Fruit fly (Drosophila melanogaster) whole organism, pupa: ENCODE measurements around the gene CG13059.
A peak's percentile ranks its signal among the peaks of the same experiment; 100 is the strongest.

Experiments used
- CG10348 ChIP-seq: fragments of 200-800 bp; sonication (Bioruptor generic); IDR thresholded peaks from 2 replicates; pipeline ENCODE4 v1.3.6; 2022; ENCODE audit warnings: missing biosample characterization, missing genetic modification characterization
- CG12605 ChIP-seq: fragments of 200-800 bp; sonication (Bioruptor generic); IDR thresholded peaks from 2 replicates; pipeline ENCODE4 v1.3.6; 2022; ENCODE audit warnings: missing biosample characterization, missing genetic modification characterization
- CG13204 ChIP-seq: fragments of 200-800 bp; sonication (Bioruptor generic); optimal IDR thresholded peaks from 2 replicates; lab custom pipeline; 2018; ENCODE audit warnings: missing biosample characterization, mild to moderate bottlenecking, missing genetic modification characterization, moderate library complexity
- CG14655 ChIP-seq: fragments of 200-800 bp; sonication (Bioruptor generic); optimal IDR thresholded peaks from 3 replicates; lab custom pipeline; 2017; ENCODE audit warnings: mild to moderate bottlenecking, missing biosample characterization, missing genetic modification reagents, missing genetic modification characterization
- CG15710 ChIP-seq: fragments of 200-800 bp; sonication (Bioruptor generic); optimal IDR thresholded peaks from 2 replicates; lab custom pipeline; 2018; ENCODE audit warnings: missing biosample characterization, mild to moderate bottlenecking, missing genetic modification characterization, moderate library complexity
- CG17806 ChIP-seq: fragments of 200-800 bp; sonication (Bioruptor generic); optimal IDR thresholded peaks from 2 replicates; lab custom pipeline; 2018; ENCODE audit warnings: missing biosample characterization, mild to moderate bottlenecking, missing genetic modification characterization, moderate library complexity
- CG32121 ChIP-seq: fragments of 200-800 bp; sonication (Bioruptor generic); IDR thresholded peaks from 2 replicates; pipeline ENCODE4 v1.3.6; 2022; ENCODE audit warnings: missing biosample characterization, missing genetic modification characterization
- CG34367 ChIP-seq: fragments of 200-800 bp; sonication (Bioruptor generic); optimal IDR thresholded peaks from 2 replicates; lab custom pipeline; 2018; ENCODE audit warnings: missing biosample characterization, mild to moderate bottlenecking, missing genetic modification characterization
- CG4496 ChIP-seq: fragments of 200-800 bp; sonication (Bioruptor generic); IDR thresholded peaks from 3 replicates; pipeline ENCODE4 v1.3.6; 2022; ENCODE audit warnings: missing biosample characterization, missing genetic modification characterization
- CG8159 ChIP-seq: fragments of 200-800 bp; sonication (Bioruptor generic); optimal IDR thresholded peaks from 3 replicates; lab custom pipeline; 2018; ENCODE audit warnings: missing biosample characterization, mild to moderate bottlenecking, missing genetic modification characterization, moderate library complexity
- CG8301 ChIP-seq: fragments of 200-800 bp; sonication (Bioruptor generic); optimal IDR thresholded peaks from 2 replicates; lab custom pipeline; 2018; ENCODE audit warnings: missing biosample characterization, mild to moderate bottlenecking, missing genetic modification characterization
- CG9948 ChIP-seq: fragments of 200-800 bp; sonication (Bioruptor generic); optimal IDR thresholded peaks from 2 replicates; lab custom pipeline; 2018; ENCODE audit warnings: missing biosample characterization, mild to moderate bottlenecking, missing genetic modification characterization, moderate library complexity
- D1 ChIP-seq: fragments of 200-800 bp; sonication (Bioruptor generic); optimal IDR thresholded peaks from 2 replicates; lab custom pipeline; 2018; ENCODE audit warnings: missing biosample characterization, mild to moderate bottlenecking, missing genetic modification characterization, moderate library complexity
- EcR ChIP-seq: fragments of 200-800 bp; sonication (Bioruptor generic); optimal IDR thresholded peaks from 3 replicates; lab custom pipeline; 2019; ENCODE audit warnings: missing biosample characterization, missing genetic modification characterization, mild to moderate bottlenecking, moderate library complexity, missing genetic modification reagents
- Pif1A ChIP-seq: fragments of 200-800 bp; sonication (Bioruptor generic); optimal IDR thresholded peaks from 3 replicates; lab custom pipeline; 2016; ENCODE audit warnings: missing biosample characterization, missing genetic modification characterization
- Pif1B ChIP-seq: fragments of 200-800 bp; sonication (Bioruptor generic); optimal IDR thresholded peaks from 3 replicates; lab custom pipeline; 2016; ENCODE audit warnings: missing biosample characterization, missing genetic modification characterization
- Snoo ChIP-seq: fragments of 200-800 bp; sonication (Bioruptor generic); optimal IDR thresholded peaks from 3 replicates; lab custom pipeline; 2017; ENCODE audit warnings: missing biosample characterization, mild to moderate bottlenecking, missing genetic modification characterization, inconsistent platforms
- fd96Ca ChIP-seq: fragments of 200-800 bp; sonication (Bioruptor generic); IDR thresholded peaks from 3 replicates; pipeline ENCODE4 v1.3.6; 2022; ENCODE audit warnings: missing biosample characterization, missing genetic modification characterization
- gl ChIP-seq: fragments of 200-800 bp; sonication (Bioruptor generic); optimal IDR thresholded peaks from 2 replicates; lab custom pipeline; 2018; ENCODE audit warnings: missing biosample characterization, mild to moderate bottlenecking, missing genetic modification characterization
- rn ChIP-seq: fragments of 200-800 bp; sonication (Bioruptor generic); IDR thresholded peaks from 2 replicates; pipeline ENCODE4 v1.3.6; 2022; ENCODE audit warnings: missing biosample characterization, missing genetic modification characterization

The CG13059 gene

dm6 chr3L:16323372-16323771 is at the start of gene CG13059:
Gene CG13059 (plus strand): TSS chr3L:16323672.
- TF ChIP-seq CG17806 (no peak), CG32121 (GFP tag; lab: Robert Waterston, UW) (no peak), CG10348 (GFP tag; lab: Robert Waterston, UW) (no peak), Snoo (no peak), CG8301 (no peak), EcR (GFP tag; lab: Kevin White, UChicago) (no peak), fd96Ca (GFP tag; lab: Robert Waterston, UW) (no peak), CG13204 (GFP tag; lab: Kevin White, UChicago) (no peak), CG15710 (tag; lab: Kevin White, UChicago) (no peak)

dm6 chr3L:16275391-16276017 is 48.0 kb upstream of the CG13059 start:
- TF ChIP-seq CG14655 (GFP tag; lab: Kevin White, UChicago), result peak; percentile 41
- TF ChIP-seq CG17806, result peak; percentile 39
- peak; percentile 20 for TF ChIP-seq CG34367
- TF ChIP-seq CG15710 (tag; lab: Kevin White, UChicago), result peak; percentile 41
- TF ChIP-seq gl (tag; lab: Kevin White, UChicago), result no peak
- TF ChIP-seq CG8159, result peak; percentile 63
- TF ChIP-seq CG9948 (tag; lab: Kevin White, UChicago), result peak; percentile 49
- TF ChIP-seq CG4496 (GFP tag; lab: Robert Waterston, UW), result no peak
- peak; percentile 75 for TF ChIP-seq EcR (GFP tag; lab: Kevin White, UChicago)

DNA sequence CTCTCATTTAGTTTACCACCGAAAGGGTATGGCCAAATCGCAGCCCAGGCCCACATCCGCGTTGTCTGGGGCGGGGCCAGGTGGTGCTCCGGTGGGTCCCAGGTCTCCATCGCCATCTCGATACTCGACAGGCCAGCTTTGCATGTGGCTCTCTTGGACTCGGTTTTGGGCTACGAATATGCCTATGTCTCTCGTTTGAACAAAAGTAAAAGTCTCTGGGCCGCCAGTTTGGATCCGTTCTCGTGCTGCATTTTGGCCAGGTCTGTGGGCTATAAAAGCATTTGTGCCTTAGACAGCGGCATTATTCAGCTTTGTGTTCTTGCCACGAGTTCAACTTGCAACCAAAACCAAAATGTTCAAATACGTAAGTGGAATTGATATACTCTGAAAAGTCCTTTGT is 46.3 kb upstream of the CG13059 start, which contains the start of gene CG13065:
Gene CG13065 (plus strand): TSS at position 301 of the 400 bp plus-strand sequence.
- TF ChIP-seq CG9948 (tag; lab: Kevin White, UChicago) (no peak), CG15710 (tag; lab: Kevin White, UChicago) (no peak), rn (GFP tag; lab: Robert Waterston, UW) (no peak)

DNA sequence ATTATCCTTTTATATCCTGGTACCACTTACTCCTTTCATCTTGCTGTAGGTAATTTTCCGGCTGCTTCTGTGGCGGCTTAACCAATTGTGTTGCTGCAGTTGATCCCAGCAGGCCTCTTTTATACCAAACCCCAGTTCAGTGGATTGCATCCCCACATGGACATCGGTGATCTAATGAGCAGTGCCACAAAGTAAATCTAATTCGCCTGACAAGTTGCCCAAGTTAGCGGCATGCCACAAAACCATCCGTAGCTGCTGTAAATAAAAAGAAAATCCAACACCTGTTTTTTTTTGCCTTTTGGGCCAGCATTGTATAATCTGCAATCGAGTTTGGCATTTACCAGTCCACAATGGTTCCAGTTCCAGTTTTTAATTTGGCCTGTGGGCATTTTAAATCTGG is 44.3 kb upstream of the CG13059 start, which contains the start of gene CG13050:
Gene CG13050 (minus strand): TSS at position 101 of the 400 bp plus-strand sequence.
- TF ChIP-seq CG13204 (GFP tag; lab: Kevin White, UChicago) (no peak), CG15710 (tag; lab: Kevin White, UChicago) (no peak), CG17806 (no peak), CG8159 (no peak), CG12605 (GFP tag; lab: Robert Waterston, UW) (no peak), CG10348 (GFP tag; lab: Robert Waterston, UW) (no peak), CG34367 (no peak), EcR (GFP tag; lab: Kevin White, UChicago) (no peak), Pif1A (GFP tag; lab: Kevin White, UChicago) (no peak), CG14655 (GFP tag; lab: Kevin White, UChicago) (no peak), CG8301 (no peak), rn (GFP tag; lab: Robert Waterston, UW) (no peak)

DNA sequence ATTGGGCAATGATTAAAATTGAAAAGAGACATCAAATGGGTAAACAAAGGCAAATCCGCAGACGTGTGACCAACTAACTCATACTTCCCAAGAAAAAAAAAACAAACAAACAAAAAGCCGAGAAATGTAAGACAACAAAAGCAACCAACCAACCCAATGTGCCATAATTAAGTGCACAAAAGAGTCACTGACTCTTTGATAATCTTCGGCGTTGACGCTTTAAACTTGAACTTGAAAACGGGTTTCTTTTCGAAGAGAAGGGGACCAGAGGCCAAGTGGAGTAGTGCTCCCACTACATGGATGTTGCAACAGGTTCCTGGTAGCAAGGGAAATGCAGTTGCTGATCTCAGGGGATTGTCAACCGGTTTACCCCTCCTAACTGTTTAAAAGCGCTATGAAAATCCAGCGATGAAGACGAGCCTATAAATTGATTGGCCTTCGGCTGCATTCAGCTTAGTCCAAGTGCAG is 43.5 kb upstream of the CG13059 start, which contains the start of gene CG13064:
Gene CG13064 (plus strand): TSS at position 418 of the 468 bp plus-strand sequence.
- TF ChIP-seq EcR (GFP tag; lab: Kevin White, UChicago) (peak; percentile 96), Pif1B (GFP tag; lab: Kevin White, UChicago) (no peak), CG8159 (no peak)

DNA sequence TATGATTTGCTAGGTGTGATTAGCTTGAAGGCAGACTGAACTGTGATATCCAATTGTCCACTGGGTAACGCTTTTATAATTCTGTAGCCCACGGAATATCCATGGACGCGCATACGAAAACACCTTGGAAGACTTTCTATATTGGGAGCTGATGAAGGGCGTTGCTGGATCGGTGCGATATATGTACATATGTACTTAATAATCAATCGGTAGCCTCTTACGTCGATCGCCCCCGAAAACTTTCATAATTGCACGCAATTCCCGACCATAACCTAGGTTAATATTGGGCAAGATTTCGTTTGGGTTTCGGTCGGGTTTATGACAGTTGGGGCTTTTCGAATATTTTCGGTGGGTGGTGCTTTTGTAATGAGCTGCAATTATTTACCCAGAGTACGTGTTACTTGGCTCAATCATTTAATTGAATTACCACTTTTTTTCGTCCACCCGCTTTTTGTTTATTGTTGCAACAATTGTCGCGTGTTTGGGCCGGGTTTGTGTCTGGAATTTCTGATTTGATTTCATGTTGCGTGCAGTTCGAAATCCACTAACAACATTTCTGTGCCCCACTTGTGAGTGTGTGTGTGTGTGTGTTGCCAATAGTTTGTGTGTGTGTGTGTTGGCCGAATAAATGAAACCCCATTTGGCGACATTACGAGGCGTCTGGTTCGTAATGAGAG is 41.5 kb upstream of the CG13059 start, which contains the start of gene CG13049:
Gene CG13049 (minus strand): TSS at position 51 of the 677 bp plus-strand sequence.
- no peak for TF ChIP-seq CG9948 (tag; lab: Kevin White, UChicago)

DNA sequence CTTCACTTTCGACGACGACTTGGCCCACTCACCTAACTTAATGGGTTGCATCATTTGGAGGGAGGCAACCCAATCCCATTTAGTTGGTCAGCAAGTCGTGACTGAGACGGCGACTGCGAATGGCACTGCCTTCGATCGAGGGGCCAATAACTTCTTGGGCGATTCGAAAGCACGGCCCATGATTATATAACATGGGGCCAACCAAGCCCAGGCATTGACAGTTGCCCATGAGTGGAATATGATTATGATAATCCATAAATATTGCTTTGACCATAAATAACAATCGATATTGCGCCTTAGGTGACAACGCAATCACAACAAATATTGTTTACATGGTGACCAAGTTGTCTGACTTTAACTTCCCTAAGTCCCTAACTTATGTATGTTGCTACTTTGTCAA is 39.7 kb upstream of the CG13059 start, which contains the start of gene CG13048:
Gene CG13048 (minus strand): TSS at position 101 of the 400 bp plus-strand sequence.
- TF ChIP-seq D1 (tag; lab: Kevin White, UChicago), result no peak
- no peak for TF ChIP-seq Pif1B (GFP tag; lab: Kevin White, UChicago)
- no peak for TF ChIP-seq CG13204 (GFP tag; lab: Kevin White, UChicago)
- TF ChIP-seq CG9948 (tag; lab: Kevin White, UChicago), result no peak
- TF ChIP-seq gl (tag; lab: Kevin White, UChicago), result no peak
- TF ChIP-seq CG10348 (GFP tag; lab: Robert Waterston, UW), result 0 out of 2 replicates have a peak, but pooled peaks have one; percentile 16
- no peak for TF ChIP-seq CG17806
